Worm (Caenorhabditis elegans): ENCODE measurements around the gene F41E7.9.

F41E7.9 gene

DNA sequence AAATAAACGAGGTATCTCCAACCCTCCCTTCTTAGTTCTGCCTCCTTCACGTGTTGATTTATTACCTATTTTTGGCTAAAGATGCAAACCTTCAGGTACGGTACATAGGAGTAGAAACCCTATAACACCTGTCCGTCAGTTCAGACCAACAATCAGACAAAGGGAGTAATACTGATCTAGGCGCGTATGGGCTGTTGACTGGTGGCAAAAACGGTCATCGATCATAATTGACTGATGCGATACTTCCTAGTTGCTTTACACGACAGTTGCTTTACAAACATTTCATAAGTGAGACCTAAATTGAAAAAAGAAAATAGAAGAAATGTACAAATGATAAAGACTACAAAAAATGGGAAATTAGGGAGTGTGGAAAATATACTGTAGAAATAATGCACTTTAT lies 34.3 kb upstream of the F41E7.9 start (continued):
- TF ChIP-seq alr-1 (tag; optimal IDR thresholded peaks at IDR 0.05; ENCODE audit: borderline replicate concordance), result no peak
- TF ChIP-seq lir-3 (tag; optimal IDR thresholded peaks at IDR 0.05; ENCODE audit: poor library complexity), result no peak
- TF ChIP-seq ztf-11 (tag; optimal IDR thresholded peaks at IDR 0.05), result no peak
- no peak for TF ChIP-seq ceh-8 (GFP tag; optimal IDR thresholded peaks at IDR 0.05)
- peak in 2 of 6 experiments; percentile 35 to 42 for TF ChIP-seq elt-3 (tag; optimal IDR thresholded peaks at IDR 0.05)
- TF ChIP-seq aha-1 (tag; optimal IDR thresholded peaks at IDR 0.05), result no peak
- no peak for TF ChIP-seq F16B12.6 (tag; optimal IDR thresholded peaks at IDR 0.05)
- TF ChIP-seq irx-1 (tag; optimal IDR thresholded peaks at IDR 0.05), result peak; percentile 28
- TF ChIP-seq lin-14 (GFP tag; optimal IDR thresholded peaks at IDR 0.05), result peak; percentile 18

DNA sequence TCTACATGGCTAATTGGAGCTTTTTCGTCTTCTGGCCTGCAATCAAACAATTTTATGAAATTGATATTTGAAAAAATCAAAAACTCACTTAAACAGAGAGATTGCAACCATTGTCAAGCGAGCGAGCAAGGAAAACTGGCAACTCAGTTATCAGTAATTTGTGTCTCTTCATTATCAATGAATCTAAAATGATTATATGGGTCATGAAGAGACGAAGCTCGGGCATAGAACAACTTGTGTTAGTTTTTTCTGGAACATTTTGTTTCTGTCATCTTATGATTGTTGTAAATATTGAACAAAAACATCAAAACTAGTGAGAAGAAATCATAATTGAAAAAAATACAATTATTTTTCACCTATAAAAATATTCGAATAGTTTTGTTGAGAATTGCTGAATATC lies 25.2 kb upstream of the F41E7.9 start, which contains the start of gene R07E3.1:
Gene R07E3.1 (minus strand): TSS at position 176 of the 400 bp plus-strand sequence.
- TF ChIP-seq elt-2 (tag; optimal IDR thresholded peaks at IDR 0.05) (peak; percentile 73), unc-62 (GFP tag; optimal IDR thresholded peaks at IDR 0.05) (no peak), egl-13 (tag; optimal IDR thresholded peaks at IDR 0.05) (no peak)

DNA sequence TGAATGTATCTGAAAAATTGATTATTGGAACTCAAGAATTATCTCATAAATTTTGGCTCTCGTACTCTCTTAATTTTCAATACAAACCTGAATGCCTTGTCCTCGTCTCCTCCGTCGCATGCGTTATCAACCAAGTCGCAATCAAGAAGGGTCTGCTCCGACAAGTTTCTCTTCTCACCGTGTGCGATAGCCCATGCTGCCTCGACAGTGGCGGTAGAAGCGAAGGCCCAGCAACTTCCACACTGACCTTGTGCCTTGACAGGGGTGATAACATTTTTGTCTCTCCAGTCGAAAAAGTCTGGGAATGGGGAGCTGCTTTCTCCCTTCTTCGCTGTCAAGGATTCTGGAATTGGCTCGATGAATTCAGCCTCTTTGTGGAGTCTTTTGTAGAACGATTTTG lies 24.2 kb upstream of the F41E7.9 start:
- TF ChIP-seq pqm-1 (tag; optimal IDR thresholded peaks at IDR 0.05), result peak; percentile 43
- no peak for TF ChIP-seq lin-13 (GFP tag; optimal IDR thresholded peaks at IDR 0.05)
- no peak for TF ChIP-seq unc-30 (tag; optimal IDR thresholded peaks at IDR 0.05)
- peak; percentile 38 for TF ChIP-seq elt-2 (tag; optimal IDR thresholded peaks at IDR 0.05)
- TF ChIP-seq nhr-85 (tag), result no peak
- TF ChIP-seq zag-1 (tag; optimal IDR thresholded peaks at IDR 0.05), result no peak
- TF ChIP-seq sptf-1 (tag; optimal IDR thresholded peaks at IDR 0.05), result no peak
- no peak for TF ChIP-seq ceh-90 (tag; optimal IDR thresholded peaks at IDR 0.05)

DNA sequence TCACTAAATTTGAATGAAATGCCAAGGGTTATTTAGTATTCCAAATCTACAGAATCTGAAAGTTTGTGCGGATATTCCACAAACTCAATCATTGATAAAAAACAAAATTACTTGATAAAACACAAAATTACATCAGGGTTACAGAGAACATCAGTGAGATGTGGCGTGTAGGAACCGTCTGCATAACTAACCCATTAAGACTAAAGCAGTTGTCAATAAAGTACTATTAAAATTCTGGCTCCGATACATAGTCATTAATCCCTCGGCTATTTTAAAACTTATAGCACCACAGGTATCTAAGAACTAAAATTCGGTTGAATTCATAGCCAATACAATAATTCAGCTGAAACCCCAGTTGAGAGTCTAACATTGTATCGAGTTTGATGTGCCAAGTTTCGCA lies 23.0 kb upstream of the F41E7.9 start:
- TF ChIP-seq lin-35 (GFP tag; optimal IDR thresholded peaks at IDR 0.05), result peak in 1 of 2 experiments; percentile 10
- TF ChIP-seq ama-1 (optimal IDR thresholded peaks at IDR 0.05), result no peak
- no peak for TF ChIP-seq lin-13 (GFP tag; optimal IDR thresholded peaks at IDR 0.05)

DNA sequence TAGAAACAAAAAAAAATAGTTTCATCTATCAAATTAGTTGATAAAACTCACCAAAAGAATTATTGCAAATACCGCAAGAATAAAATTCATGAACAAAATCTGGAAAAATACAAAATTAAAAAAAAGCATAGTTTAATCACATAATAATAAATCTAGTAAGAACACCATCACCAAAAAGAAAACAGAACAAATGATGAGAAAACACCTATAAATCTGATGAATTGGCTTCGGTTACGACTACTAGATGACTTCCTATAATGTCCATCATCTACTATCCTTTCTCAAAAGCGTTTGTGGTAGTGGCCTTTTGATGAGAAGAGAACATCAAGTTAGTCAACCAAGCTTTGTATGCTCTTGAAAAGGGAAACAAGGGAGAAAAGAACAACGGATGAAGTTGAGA lies 22.3 kb upstream of the F41E7.9 start, which contains the start of gene cut-5:
Gene cut-5 (minus strand): TSS at position 101 of the 400 bp plus-strand sequence.
- TF ChIP-seq ztf-11 (tag; optimal IDR thresholded peaks at IDR 0.05) (no peak), ceh-63 (GFP tag; optimal IDR thresholded peaks at IDR 0.05) (no peak), lin-35 (GFP tag; optimal IDR thresholded peaks at IDR 0.05) (no peak), C16A3.4 (tag; optimal IDR thresholded peaks at IDR 0.05) (no peak), egl-27 (tag; optimal IDR thresholded peaks at IDR 0.05) (no peak), rnt-1 (tag; optimal IDR thresholded peaks at IDR 0.05) (no peak), F16B12.6 (tag; optimal IDR thresholded peaks at IDR 0.05) (no peak), nhr-77 (tag; optimal IDR thresholded peaks at IDR 0.05) (no peak), nhr-85 (tag) (no peak), zag-1 (tag; optimal IDR thresholded peaks at IDR 0.05) (no peak), C04F5.9 (tag; optimal IDR thresholded peaks at IDR 0.05) (no peak), vab-15 (tag; optimal IDR thresholded peaks at IDR 0.05) (no peak)

DNA sequence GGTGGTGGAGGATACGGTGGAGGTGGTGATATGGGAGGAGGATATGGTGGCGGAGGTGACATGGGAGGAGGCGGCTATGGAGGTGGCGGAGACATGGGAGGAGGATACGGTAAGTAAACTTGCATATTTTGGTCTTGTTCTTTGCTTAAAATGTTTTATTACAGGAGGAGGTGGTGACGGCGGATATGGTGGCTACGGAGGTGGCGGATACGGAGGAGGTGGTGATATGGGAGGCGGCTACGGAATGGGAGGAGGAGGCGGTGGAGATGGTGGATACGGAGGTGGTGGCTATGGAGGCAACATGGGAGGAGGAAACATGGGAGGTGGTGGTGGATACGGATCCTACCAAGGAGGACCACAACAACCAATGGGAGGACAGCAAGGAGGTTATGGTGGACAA lies 20.8 kb upstream of the F41E7.9 start:
- no peak for TF ChIP-seq unc-130 (tag; optimal IDR thresholded peaks at IDR 0.05)
- TF ChIP-seq irx-1 (tag; optimal IDR thresholded peaks at IDR 0.05), result no peak
- no peak for TF ChIP-seq mab-9 (GFP tag; IDR thresholded peaks at IDR 0.05)
- TF ChIP-seq hlh-4 (tag; optimal IDR thresholded peaks at IDR 0.05), result no peak
- TF ChIP-seq alr-1 (tag; optimal IDR thresholded peaks at IDR 0.05; ENCODE audit: borderline replicate concordance), result no peak
- no peak for TF ChIP-seq jun-1 (tag; optimal IDR thresholded peaks at IDR 0.05)
- no peak for TF ChIP-seq lsy-2 (tag; optimal IDR thresholded peaks at IDR 0.05)
- TF ChIP-seq pax-3 (tag; optimal IDR thresholded peaks at IDR 0.05), result no peak
- no peak for TF ChIP-seq nhr-77 (tag; optimal IDR thresholded peaks at IDR 0.05)
- no peak for TF ChIP-seq F16B12.6 (tag; optimal IDR thresholded peaks at IDR 0.05)
- no peak for TF ChIP-seq dsc-1 (tag; optimal IDR thresholded peaks at IDR 0.05)
- TF ChIP-seq ceh-88 (GFP tag; IDR thresholded peaks at IDR 0.05), result no peak
- no peak for TF ChIP-seq nhr-12 (tag; optimal IDR thresholded peaks at IDR 0.05)
- TF ChIP-seq unc-98 (GFP tag; IDR thresholded peaks at IDR 0.05), result no peak
- no peak for TF ChIP-seq mep-1 (tag; optimal IDR thresholded peaks at IDR 0.05)
- no peak for TF ChIP-seq efl-1 (optimal IDR thresholded peaks at IDR 0.05)
- no peak for TF ChIP-seq efl-1 (GFP tag; optimal IDR thresholded peaks at IDR 0.05 in 1 of 2)
- TF ChIP-seq ets-5 (GFP tag; IDR thresholded peaks at IDR 0.05), result no peak
- TF ChIP-seq ceh-90 (tag; optimal IDR thresholded peaks at IDR 0.05), result no peak
- TF ChIP-seq grh-1 (GFP tag; IDR thresholded peaks at IDR 0.05), result no peak

All from whole organism, L1 larva.